Worm (Caenorhabditis elegans) whole organism, L2 larva: ENCODE results near the gene pept-2.

Experiments used
- C34F6.9 ChIP-seq: fragments of 150-350 bp; optimal IDR thresholded peaks from 2 replicates; lab custom pipeline; 2014; ENCODE audit warnings: missing biosample characterization, missing genetic modification characterization
- R02D3.7 ChIP-seq: fragments of 150-350 bp; optimal IDR thresholded peaks from 2 replicates; lab custom pipeline; 2014; ENCODE audit warnings: missing biosample characterization, missing genetic modification characterization
- Y55F3AM.14 ChIP-seq: fragments of 200-800 bp; sonication (Bioruptor generic); optimal IDR thresholded peaks from 2 replicates; lab custom pipeline; 2018; ENCODE audit warnings: mild to moderate bottlenecking, missing genetic modification characterization, missing compliant biosample characterization
- ZK546.5 ChIP-seq: sonication (generic microtip); optimal IDR thresholded peaks from 2 replicates; lab custom pipeline; 2017; ENCODE audit warnings: missing biosample characterization, missing genetic modification characterization
- alr-1 ChIP-seq: fragments of 150-350 bp; optimal IDR thresholded peaks from 2 replicates; lab custom pipeline; 2014; ENCODE audit warnings: missing biosample characterization, missing genetic modification characterization
- blmp-1 ChIP-seq: sonication (generic microtip); optimal IDR thresholded peaks from 2 replicates; lab custom pipeline; 2017; ENCODE audit warnings: missing genetic modification characterization, mild to moderate bottlenecking, missing compliant biosample characterization, antibody characterized with exemption, moderate library complexity; ENCODE audit not compliant: insufficient read depth
- ceh-16 ChIP-seq: fragments of 150-350 bp; optimal IDR thresholded peaks from 2 replicates; lab custom pipeline; 2014; ENCODE audit warnings: missing biosample characterization, missing genetic modification characterization
- ceh-82 ChIP-seq: fragments of 150-350 bp; optimal IDR thresholded peaks from 2 replicates; lab custom pipeline; 2014; ENCODE audit warnings: missing biosample characterization, missing genetic modification characterization
- egl-27 ChIP-seq: sonication (generic microtip); optimal IDR thresholded peaks from 3 replicates; lab custom pipeline; 2017; ENCODE audit warnings: missing biosample characterization, missing genetic modification reagents, missing genetic modification characterization
- elt-1 ChIP-seq: fragments of 150-350 bp; optimal IDR thresholded peaks from 2 replicates; lab custom pipeline; 2014; ENCODE audit warnings: missing biosample characterization, missing genetic modification characterization
- elt-3 ChIP-seq: sonication (generic microtip); optimal IDR thresholded peaks from 2 replicates; lab custom pipeline; 2017; ENCODE audit warnings: missing biosample characterization, missing genetic modification characterization
- fos-1 ChIP-seq: fragments of 150-350 bp; optimal IDR thresholded peaks from 2 replicates; lab custom pipeline; 2014; ENCODE audit warnings: missing biosample characterization, missing genetic modification characterization
- gmeb-1 ChIP-seq: fragments of 150-350 bp; optimal IDR thresholded peaks from 2 replicates; lab custom pipeline; 2014; ENCODE audit warnings: missing biosample characterization, missing genetic modification characterization
- lin-11 ChIP-seq: fragments of 150-350 bp; sonication (generic microtip); optimal IDR thresholded peaks from 2 replicates; lab custom pipeline; 2014; ENCODE audit warnings: missing biosample characterization, missing genetic modification characterization, inconsistent platforms, mixed read lengths
- lin-13 ChIP-seq: fragments of 150-350 bp; optimal IDR thresholded peaks from 2 replicates; lab custom pipeline; 2014; ENCODE audit warnings: missing biosample characterization, missing genetic modification reagents, missing genetic modification characterization
- lin-39 ChIP-seq: fragments of 150-350 bp; optimal IDR thresholded peaks from 2 replicates; lab custom pipeline; 2014; ENCODE audit warnings: missing biosample characterization, missing genetic modification reagents, missing genetic modification characterization
- lsy-2 ChIP-seq, 2 experiments: fragments of 150-350 bp in 1 of 2; sonication (generic microtip) in 1 of 2; optimal IDR thresholded peaks; 2 replicates each; lab custom pipeline; 2014 to 2017; ENCODE audit warnings: missing biosample characterization in 2 of 2, missing genetic modification characterization in 2 of 2
- mab-5 ChIP-seq: fragments of 150-350 bp; optimal IDR thresholded peaks from 2 replicates; lab custom pipeline; 2014; ENCODE audit warnings: missing biosample characterization, missing genetic modification characterization
- nhr-129 ChIP-seq: fragments of 150-350 bp; optimal IDR thresholded peaks from 2 replicates; lab custom pipeline; 2014; ENCODE audit warnings: missing biosample characterization, missing genetic modification characterization
- nhr-21 ChIP-seq: fragments of 150-350 bp; optimal IDR thresholded peaks from 2 replicates; lab custom pipeline; 2014; ENCODE audit warnings: missing biosample characterization, missing genetic modification characterization
- nhr-25 ChIP-seq: fragments of 150-350 bp; sonication (generic microtip); optimal IDR thresholded peaks from 3 replicates; lab custom pipeline; 2014; ENCODE audit warnings: missing biosample characterization, missing genetic modification characterization
- nhr-6 ChIP-seq: fragments of 150-350 bp; optimal IDR thresholded peaks from 2 replicates; lab custom pipeline; 2014; ENCODE audit warnings: missing biosample characterization, missing genetic modification characterization
- peb-1 ChIP-seq: fragments of 150-350 bp; optimal IDR thresholded peaks from 2 replicates; lab custom pipeline; 2014; ENCODE audit warnings: missing biosample characterization, missing genetic modification characterization
- skn-1 ChIP-seq: sonication (generic microtip); optimal IDR thresholded peaks from 2 replicates; lab custom pipeline; 2017; ENCODE audit warnings: missing biosample characterization, missing genetic modification characterization
- sma-9 ChIP-seq, 2 experiments: fragments of 150-350 bp in 1 of 2; sonication (generic microtip) in 1 of 2; optimal IDR thresholded peaks; 2 replicates each; lab custom pipeline; 2014 to 2016; ENCODE audit warnings: missing genetic modification characterization in 2 of 2, mild to moderate bottlenecking in 1 of 2, missing biosample characterization in 1 of 2, missing compliant biosample characterization in 1 of 2, missing genetic modification reagents in 1 of 2, moderate library complexity in 1 of 2
- snpc-4 ChIP-seq: fragments of 150-350 bp; optimal IDR thresholded peaks from 2 replicates; lab custom pipeline; 2014; ENCODE audit warnings: missing biosample characterization, missing genetic modification characterization
- unc-39 ChIP-seq: fragments of 150-350 bp; optimal IDR thresholded peaks from 2 replicates; lab custom pipeline; 2014; ENCODE audit warnings: missing biosample characterization, missing genetic modification characterization
- unc-62 ChIP-seq: fragments of 150-350 bp; optimal IDR thresholded peaks from 2 replicates; lab custom pipeline; 2014; ENCODE audit warnings: missing biosample characterization, missing genetic modification reagents, missing genetic modification characterization
- zag-1 ChIP-seq: fragments of 150-350 bp; optimal IDR thresholded peaks from 2 replicates; lab custom pipeline; 2014; ENCODE audit warnings: missing biosample characterization, missing genetic modification characterization
- ztf-1 ChIP-seq: fragments of 200-800 bp; sonication (Bioruptor generic); conservative IDR thresholded peaks from 2 replicates; pipeline ENCODE4 v1.3.6; 2022; ENCODE audit warnings: missing genetic modification characterization, missing compliant biosample characterization
- ztf-11 ChIP-seq: sonication (generic microtip); optimal IDR thresholded peaks from 2 replicates; lab custom pipeline; 2017; ENCODE audit warnings: missing biosample characterization, missing genetic modification characterization

The pept-2 gene

ce11 chrIV:10761344-10761743 lies 29.1 kb upstream of the pept-2 start, which contains the start of gene ugt-54:
ugt-54 (plus strand) TSS chrIV:10761698.
- no peak for TF ChIP-seq lin-11 (tag; lab: Kevin White, UChicago)

- no peak for TF ChIP-seq ceh-82 (tag; lab: Kevin White, UChicago)
- no peak for TF ChIP-seq peb-1 (tag; lab: Kevin White, UChicago)
- TF ChIP-seq nhr-6 (tag; lab: Kevin White, UChicago) = no peak
- no peak for TF ChIP-seq sma-9 (GFP tag; optimal IDR thresholded peaks at IDR 0.05; lab: Kevin White, UChicago)
- TF ChIP-seq sma-9 (tag; optimal IDR thresholded peaks at IDR 0.05; lab: Kevin White, UChicago) = no peak
- TF ChIP-seq, all 48 proteins: peak for 0
These were observed 26.2 kb upstream of the pept-2 start, which contains the start of gene T25B9.11 for ce11 chrIV:10764206-10764605. T25B9.11 (plus strand) TSS chrIV:10764506.

ce11 chrIV:10765053-10765452 lies 25.4 kb upstream of the pept-2 start, which contains the start of gene T25B9.12:
T25B9.12 (plus strand) TSS chrIV:10765353.
- TF ChIP-seq nhr-25 (tag; lab: Kevin White, UChicago) (no peak), Y55F3AM.14 (no peak), lin-39 (tag; lab: Kevin White, UChicago) (no peak), nhr-21 (tag; lab: Kevin White, UChicago) (no peak), ztf-11 (tag; lab: Kevin White, UChicago) (no peak), elt-1 (tag; lab: Kevin White, UChicago) (no peak)
- TF ChIP-seq, all 48 proteins: peak for 0

ce11 chrIV:10766071-10766470 lies 24.4 kb upstream of the pept-2 start:
- TF ChIP-seq lsy-2 (tag; optimal IDR thresholded peaks at IDR 0.05; lab: Kevin White, UChicago) (peak in 1 of 2 experiments; percentile 54), alr-1 (tag; lab: Kevin White, UChicago) (no peak), nhr-6 (tag; lab: Kevin White, UChicago) (no peak), ceh-16 (no peak), mab-5 (tag; lab: Kevin White, UChicago) (no peak), elt-1 (tag; lab: Kevin White, UChicago) (no peak)

- TF ChIP-seq unc-39 = no peak
- no peak for TF ChIP-seq nhr-6 (tag; lab: Kevin White, UChicago)
- TF ChIP-seq sma-9 (GFP tag; optimal IDR thresholded peaks at IDR 0.05; lab: Kevin White, UChicago) = no peak
- TF ChIP-seq sma-9 (tag; optimal IDR thresholded peaks at IDR 0.05; lab: Kevin White, UChicago) = no peak
- no peak for TF ChIP-seq R02D3.7 (tag; lab: Kevin White, UChicago)
- no peak for TF ChIP-seq ztf-1
- peak; percentile 0 for TF ChIP-seq C34F6.9
These were observed 22.3 kb upstream of the pept-2 start, which contains the start of gene T25B9.8 for ce11 chrIV:10768146-10768636. T25B9.8 (minus strand) TSS chrIV:10768196.

ce11 chrIV:10769353-10769752 lies 21.1 kb upstream of the pept-2 start, which contains the start of gene T25B9.9:
T25B9.9 (plus strand) TSS chrIV:10769653.
- TF ChIP-seq egl-27 (tag; lab: Kevin White, UChicago) (no peak), ZK546.5 (tag; lab: Kevin White, UChicago) (no peak), ceh-82 (tag; lab: Kevin White, UChicago) (no peak), skn-1 (tag; lab: Kevin White, UChicago) (no peak), ztf-11 (tag; lab: Kevin White, UChicago) (no peak), nhr-129 (tag; lab: Kevin White, UChicago) (no peak), fos-1 (no peak), lin-39 (tag; lab: Kevin White, UChicago) (no peak), zag-1 (tag; lab: Kevin White, UChicago) (no peak), peb-1 (tag; lab: Kevin White, UChicago) (no peak), nhr-25 (tag; lab: Kevin White, UChicago) (no peak), elt-3 (tag; lab: Kevin White, UChicago) (no peak), unc-62 (no peak), blmp-1 (tag; lab: Kevin White, UChicago) (no peak), snpc-4 (tag; lab: Kevin White, UChicago) (no peak), gmeb-1 (no peak), ceh-16 (no peak), elt-1 (tag; lab: Kevin White, UChicago) (no peak), lin-13 (no peak)
